Worm (Caenorhabditis elegans): ENCODE data around the gene T24H10.4.
A peak's percentile ranks its signal among the peaks of the same experiment; 100 is the strongest.

Gene T24H10.4

ce11 chrII:9112851-9113250 lies 3.5 kb downstream of the T24H10.4 start, which contains the start of gene jun-1 (continued):
- TF ChIP-seq mdl-1 (tag; optimal IDR thresholded peaks at IDR 0.05) (peak; percentile 22 to 70), snpc-4 (tag; optimal IDR thresholded peaks at IDR 0.05) (peak; percentile 43), nhr-77 (tag; optimal IDR thresholded peaks at IDR 0.05) (peak; percentile 6), ZK546.5 (tag; optimal IDR thresholded peaks at IDR 0.05) (no peak)

ce11 chrII:9113759-9114158 lies 4.4 kb downstream of the T24H10.4 start:
- peak; percentile 41 for TF ChIP-seq crh-2 (tag; optimal IDR thresholded peaks at IDR 0.05)
- no peak for TF ChIP-seq ceh-82 (tag; optimal IDR thresholded peaks at IDR 0.05)
- peak; percentile 46 for TF ChIP-seq sma-9 (GFP tag; optimal IDR thresholded peaks at IDR 0.05)
- no peak for TF ChIP-seq sma-9 (tag; optimal IDR thresholded peaks at IDR 0.05)
- TF ChIP-seq blmp-1 (tag; optimal IDR thresholded peaks at IDR 0.05; ENCODE audit: insufficient read depth), result peak; percentile 69
- peak; percentile 36 for TF ChIP-seq F13H6.1 (tag; optimal IDR thresholded peaks at IDR 0.05)
- peak; percentile 68 for TF ChIP-seq fos-1 (tag; optimal IDR thresholded peaks at IDR 0.05)

ce11 chrII:9114972-9115371 lies 5.6 kb downstream of the T24H10.4 start:
- no peak for TF ChIP-seq C34F6.9 (tag; optimal IDR thresholded peaks at IDR 0.05)
- no peak for TF ChIP-seq ceh-82 (tag; optimal IDR thresholded peaks at IDR 0.05)
- TF ChIP-seq sma-9 (GFP tag; optimal IDR thresholded peaks at IDR 0.05), result no peak
- TF ChIP-seq sma-9 (tag; optimal IDR thresholded peaks at IDR 0.05), result no peak
- TF ChIP-seq nhr-10 (tag; optimal IDR thresholded peaks at IDR 0.05), result no peak
- no peak for TF ChIP-seq fos-1 (tag; optimal IDR thresholded peaks at IDR 0.05)
- no peak for TF ChIP-seq nhr-25 (tag; optimal IDR thresholded peaks at IDR 0.05)
- TF ChIP-seq unc-39 (tag; optimal IDR thresholded peaks at IDR 0.05), result no peak
- no peak for TF ChIP-seq mab-5 (tag; optimal IDR thresholded peaks at IDR 0.05)
- no peak for TF ChIP-seq alr-1 (tag; optimal IDR thresholded peaks at IDR 0.05)
- no peak for TF ChIP-seq snpc-4 (tag; optimal IDR thresholded peaks at IDR 0.05)
- TF ChIP-seq nhr-77 (tag; optimal IDR thresholded peaks at IDR 0.05), result no peak
- TF ChIP-seq lin-11 (tag; optimal IDR thresholded peaks at IDR 0.05), result no peak
- TF ChIP-seq sma-3 (GFP tag; optimal IDR thresholded peaks at IDR 0.05), result no peak
- no peak for TF ChIP-seq F13H6.1 (tag; optimal IDR thresholded peaks at IDR 0.05)
- TF ChIP-seq ztf-1 (GFP tag; conservative IDR thresholded peaks at IDR 0.05), result no peak

ce11 chrII:9115644-9116043 lies 6.3 kb downstream of the T24H10.4 start:
- TF ChIP-seq sma-9 (GFP tag; optimal IDR thresholded peaks at IDR 0.05), result peak; percentile 37
- TF ChIP-seq sma-9 (tag; optimal IDR thresholded peaks at IDR 0.05), result no peak
- TF ChIP-seq nhr-10 (tag; optimal IDR thresholded peaks at IDR 0.05), result no peak
- no peak for TF ChIP-seq skn-1 (tag; optimal IDR thresholded peaks at IDR 0.05)
- peak in 1 of 2 experiments; percentile 43 for TF ChIP-seq lsy-2 (tag; optimal IDR thresholded peaks at IDR 0.05)
- no peak for TF ChIP-seq ceh-16 (tag; optimal IDR thresholded peaks at IDR 0.05)
- TF ChIP-seq ztf-4 (tag; optimal IDR thresholded peaks at IDR 0.05), result no peak
- TF ChIP-seq Y55F3AM.14 (GFP tag; optimal IDR thresholded peaks at IDR 0.05), result no peak
- TF ChIP-seq blmp-1 (tag; optimal IDR thresholded peaks at IDR 0.05; ENCODE audit: insufficient read depth), result no peak
- peak; percentile 58 for TF ChIP-seq nhr-21 (tag; optimal IDR thresholded peaks at IDR 0.05)
- no peak for TF ChIP-seq snpc-4 (tag; optimal IDR thresholded peaks at IDR 0.05)
- TF ChIP-seq crh-2 (tag; optimal IDR thresholded peaks at IDR 0.05), result peak; percentile 32

- no peak for TF ChIP-seq lin-11 (tag; optimal IDR thresholded peaks at IDR 0.05)
- TF ChIP-seq nhr-25 (tag; optimal IDR thresholded peaks at IDR 0.05), result no peak
- TF ChIP-seq nhr-129 (tag; optimal IDR thresholded peaks at IDR 0.05), result peak; percentile 35
- no peak for TF ChIP-seq ztf-4 (tag; optimal IDR thresholded peaks at IDR 0.05)
- TF ChIP-seq fos-1 (tag; optimal IDR thresholded peaks at IDR 0.05), result peak; percentile 99
- peak in 1 of 2 experiments; percentile 1 for TF ChIP-seq lsy-2 (tag; optimal IDR thresholded peaks at IDR 0.05)
Measured at ce11 chrII:9116404-9116803, 7.1 kb downstream of the T24H10.4 start.

ce11 chrII:9117789-9118242 lies 8.5 kb downstream of the T24H10.4 start:
- TF ChIP-seq blmp-1 (tag; optimal IDR thresholded peaks at IDR 0.05; ENCODE audit: insufficient read depth) (no peak), nhr-6 (tag; optimal IDR thresholded peaks at IDR 0.05) (peak; percentile 6), sma-9 (GFP tag; optimal IDR thresholded peaks at IDR 0.05) (peak; percentile 80), sma-9 (tag; optimal IDR thresholded peaks at IDR 0.05) (no peak), nhr-21 (tag; optimal IDR thresholded peaks at IDR 0.05) (peak; percentile 78), alr-1 (tag; optimal IDR thresholded peaks at IDR 0.05) (no peak), C34F6.9 (tag; optimal IDR thresholded peaks at IDR 0.05) (peak; percentile 22), F13H6.1 (tag; optimal IDR thresholded peaks at IDR 0.05) (no peak), dmd-4 (tag; optimal IDR thresholded peaks at IDR 0.05) (peak; percentile 25), elt-3 (tag; optimal IDR thresholded peaks at IDR 0.05) (no peak), lsy-2 (tag; optimal IDR thresholded peaks at IDR 0.05) (peak; percentile 5 to 56), nhr-129 (tag; optimal IDR thresholded peaks at IDR 0.05) (peak; percentile 1), crh-2 (tag; optimal IDR thresholded peaks at IDR 0.05) (peak; percentile 47), fos-1 (tag; optimal IDR thresholded peaks at IDR 0.05) (peak; percentile 92), mab-5 (tag; optimal IDR thresholded peaks at IDR 0.05) (no peak), ztf-4 (tag; optimal IDR thresholded peaks at IDR 0.05) (peak; percentile 46), skn-1 (tag; optimal IDR thresholded peaks at IDR 0.05) (no peak), zag-1 (tag; optimal IDR thresholded peaks at IDR 0.05) (peak; percentile 30)
